Fruit fly (Drosophila melanogaster) whole organism, prepupa: ENCODE results near the gene CG5151.

ENCODE experiments used
- Blimp-1 ChIP-seq: fragments of 200-800 bp; sonication (Bioruptor generic); optimal IDR thresholded peaks from 3 replicates; lab custom pipeline; 2017; ENCODE audit warnings: missing biosample characterization, missing genetic modification characterization, mild to moderate bottlenecking, moderate library complexity, missing genetic modification reagents
- CG10669 ChIP-seq: fragments of 200-800 bp; sonication (Bioruptor generic); optimal IDR thresholded peaks from 3 replicates; lab custom pipeline; 2018; ENCODE audit warnings: missing biosample characterization, mild to moderate bottlenecking, missing genetic modification characterization, moderate library complexity
- CG11294 ChIP-seq: fragments of 200-800 bp; sonication (Bioruptor generic); IDR thresholded peaks from 2 replicates; pipeline ENCODE4 v1.3.6; 2022; ENCODE audit warnings: missing biosample characterization, missing genetic modification characterization
- CG15336 ChIP-seq: fragments of 200-800 bp; sonication (Bioruptor generic); IDR thresholded peaks from 2 replicates; pipeline ENCODE4 v1.3.6; 2022; ENCODE audit warnings: missing biosample characterization, missing genetic modification characterization
- CG16779 ChIP-seq: fragments of 200-800 bp; sonication (Bioruptor generic); optimal IDR thresholded peaks from 3 replicates; lab custom pipeline; 2017; ENCODE audit warnings: missing biosample characterization, mild to moderate bottlenecking, missing genetic modification characterization
- CG32006 ChIP-seq: fragments of 200-800 bp; sonication (Bioruptor generic); optimal IDR thresholded peaks from 3 replicates; lab custom pipeline; 2017; ENCODE audit warnings: missing biosample characterization, mild to moderate bottlenecking, missing genetic modification characterization
- CG4318 ChIP-seq: fragments of 200-800 bp; sonication (Bioruptor generic); optimal IDR thresholded peaks from 3 replicates; lab custom pipeline; 2017; ENCODE audit warnings: missing biosample characterization, mild to moderate bottlenecking, missing genetic modification characterization
- CG6163 ChIP-seq: fragments of 200-800 bp; sonication (Bioruptor generic); IDR thresholded peaks from 3 replicates; pipeline ENCODE4 v1.3.6; 2022; ENCODE audit warnings: missing biosample characterization, missing genetic modification characterization
- CG6276 ChIP-seq: fragments of 200-800 bp; sonication (Bioruptor generic); optimal IDR thresholded peaks from 2 replicates; lab custom pipeline; 2017; ENCODE audit warnings: missing biosample characterization, mild to moderate bottlenecking, missing genetic modification characterization
- CG6808 ChIP-seq: fragments of 200-800 bp; sonication (Bioruptor generic); optimal IDR thresholded peaks from 3 replicates; lab custom pipeline; 2017; ENCODE audit warnings: missing biosample characterization, missing genetic modification characterization, mild to moderate bottlenecking, moderate library complexity, missing genetic modification reagents
- Eip78C ChIP-seq: fragments of 200-800 bp; sonication (Bioruptor generic); peaks from one replicate; lab custom pipeline; 2016; ENCODE audit warnings: missing biosample characterization, missing genetic modification characterization
- Eip93F ChIP-seq: fragments of 200-800 bp; sonication (Bioruptor generic); optimal IDR thresholded peaks from 2 replicates; lab custom pipeline; 2016; ENCODE audit warnings: missing biosample characterization, mild to moderate bottlenecking, missing genetic modification characterization
- Ets21C ChIP-seq: fragments of 200-800 bp; sonication (Bioruptor generic); optimal IDR thresholded peaks from 3 replicates; lab custom pipeline; 2016; ENCODE audit warnings: missing biosample characterization, missing genetic modification characterization
- Ets96B ChIP-seq: fragments of 200-800 bp; optimal IDR thresholded peaks from 2 replicates; lab custom pipeline; 2019; ENCODE audit warnings: missing biosample characterization, mild to moderate bottlenecking, missing genetic modification characterization, moderate library complexity
- Hr39 ChIP-seq: fragments of 200-800 bp; sonication (Bioruptor generic); optimal IDR thresholded peaks from 2 replicates; lab custom pipeline; 2016; ENCODE audit warnings: missing biosample characterization, missing genetic modification characterization
- Hr4 ChIP-seq: fragments of 200-800 bp; sonication (Bioruptor generic); optimal IDR thresholded peaks from 3 replicates; lab custom pipeline; 2016; ENCODE audit warnings: missing biosample characterization, missing genetic modification characterization
- Met ChIP-seq: fragments of 200-800 bp; sonication (Bioruptor generic); optimal IDR thresholded peaks from 3 replicates; lab custom pipeline; 2016; ENCODE audit warnings: missing biosample characterization, missing genetic modification characterization
- Smox ChIP-seq: fragments of 200-800 bp; sonication (Bioruptor generic); optimal IDR thresholded peaks from 3 replicates; lab custom pipeline; 2016; ENCODE audit warnings: missing biosample characterization, missing genetic modification characterization
- Sox102F ChIP-seq: fragments of 200-800 bp; sonication (Bioruptor generic); optimal IDR thresholded peaks from 2 replicates; lab custom pipeline; 2016; ENCODE audit warnings: missing biosample characterization, mild to moderate bottlenecking, missing genetic modification characterization
- Sox14 ChIP-seq: fragments of 200-800 bp; sonication (Bioruptor generic); optimal IDR thresholded peaks from 3 replicates; lab custom pipeline; 2016; ENCODE audit warnings: missing biosample characterization, missing genetic modification characterization
- Sox15 ChIP-seq: fragments of 200-800 bp; sonication (Bioruptor generic); optimal IDR thresholded peaks from 3 replicates; lab custom pipeline; 2016; ENCODE audit warnings: missing biosample characterization, missing genetic modification characterization
- achi ChIP-seq: fragments of 200-800 bp; sonication (Bioruptor generic); optimal IDR thresholded peaks from 3 replicates; lab custom pipeline; 2016; ENCODE audit warnings: missing biosample characterization, missing genetic modification characterization
- dac ChIP-seq: fragments of 200-800 bp; sonication (Bioruptor generic); optimal IDR thresholded peaks from 2 replicates; lab custom pipeline; 2017; ENCODE audit warnings: missing biosample characterization, mild to moderate bottlenecking, missing genetic modification characterization
- esn ChIP-seq: fragments of 200-800 bp; sonication (Bioruptor generic); optimal IDR thresholded peaks from 2 replicates; lab custom pipeline; 2016; ENCODE audit warnings: missing biosample characterization, mild to moderate bottlenecking, missing genetic modification characterization, moderate library complexity
- fd59A ChIP-seq: fragments of 200-800 bp; sonication (Bioruptor generic); optimal IDR thresholded peaks from 2 replicates; lab custom pipeline; 2017; ENCODE audit warnings: missing biosample characterization, mild to moderate bottlenecking, missing genetic modification characterization, missing genetic modification reagents
- fkh ChIP-seq: fragments of 200-800 bp; sonication (Bioruptor generic); optimal IDR thresholded peaks from 3 replicates; lab custom pipeline; 2017; ENCODE audit warnings: missing biosample characterization, mild to moderate bottlenecking, missing genetic modification characterization, moderate library complexity
- net ChIP-seq: fragments of 200-800 bp; sonication (Bioruptor generic); optimal IDR thresholded peaks from 3 replicates; lab custom pipeline; 2016; ENCODE audit warnings: missing biosample characterization, missing genetic modification characterization
- ss ChIP-seq, 2 experiments: fragments of 200-800 bp; sonication (Bioruptor generic); optimal IDR thresholded peaks; 2 replicates in 1 of 2; 3 replicates in 1 of 2; lab custom pipeline; 2017 to 2018; ENCODE audit warnings: mild to moderate bottlenecking in 2 of 2, missing biosample characterization in 2 of 2, missing genetic modification characterization in 2 of 2, moderate library complexity in 1 of 2
- svp ChIP-seq: fragments of 200-800 bp; sonication (Bioruptor generic); peaks from one replicate; lab custom pipeline; 2016; ENCODE audit warnings: missing biosample characterization, missing genetic modification characterization
- topi ChIP-seq: fragments of 200-800 bp; sonication (Bioruptor generic); optimal IDR thresholded peaks from 3 replicates; lab custom pipeline; 2016; ENCODE audit warnings: missing biosample characterization, missing genetic modification characterization
- vri ChIP-seq: fragments of 200-800 bp; sonication (Bioruptor generic); optimal IDR thresholded peaks from 3 replicates; lab custom pipeline; 2016; ENCODE audit warnings: missing biosample characterization, mild to moderate bottlenecking, missing genetic modification characterization

Gene CG5151

dm6 chr3L:16153089-16153488, 11.4 kb downstream of the CG5151 start (continued):
- TF ChIP-seq dac (GFP tag; lab: Kevin White, UChicago) (no peak), Hr39 (GFP tag; lab: Kevin White, UChicago) (no peak), Eip78C (peak; percentile 64), CG16779 (peak; percentile 19)

dm6 chr3L:16151742-16152141, 12.8 kb downstream of the CG5151 start:
- TF ChIP-seq CG32006: peak; percentile 19
- no peak for TF ChIP-seq fkh (GFP tag; lab: Kevin White, UChicago)
- TF ChIP-seq CG15336 (GFP tag; lab: Robert Waterston, UW): 0 out of 2 replicates have a peak, but pooled peaks have one; percentile 21
- no peak for TF ChIP-seq CG10669

dm6 chr3L:16150850-16151515, 13.5 kb downstream of the CG5151 start:
- TF ChIP-seq vri (GFP tag; lab: Kevin White, UChicago) (peak; percentile 6), fkh (GFP tag; lab: Kevin White, UChicago) (no peak), CG6276 (GFP tag; lab: Kevin White, UChicago) (no peak), Met (GFP tag; lab: Kevin White, UChicago) (peak; percentile 21), topi (peak; percentile 8), Sox102F (GFP tag; lab: Kevin White, UChicago) (peak; percentile 15), ss (GFP tag; optimal IDR thresholded peaks at IDR 0.05; lab: Kevin White, UChicago) (no peak), CG6163 (GFP tag; lab: Robert Waterston, UW) (no peak), Eip78C (peak; percentile 72), esn (GFP tag; lab: Kevin White, UChicago) (peak; percentile 18), Hr39 (GFP tag; lab: Kevin White, UChicago) (no peak), svp (peak; percentile 71), CG6808 (GFP tag; lab: Kevin White, UChicago) (no peak), Blimp-1 (no peak), Eip93F (GFP tag; lab: Kevin White, UChicago) (peak; percentile 20), Ets96B (no peak), net (GFP tag; lab: Kevin White, UChicago) (no peak), fd59A (GFP tag; lab: Kevin White, UChicago) (no peak), Sox14 (GFP tag; lab: Kevin White, UChicago) (peak; percentile 43)

- TF ChIP-seq vri (GFP tag; lab: Kevin White, UChicago) (peak; percentile 57), achi (GFP tag; lab: Kevin White, UChicago) (no peak), fkh (GFP tag; lab: Kevin White, UChicago) (peak; percentile 59), Smox (GFP tag; lab: Kevin White, UChicago) (no peak), CG4318 (GFP tag; lab: Kevin White, UChicago) (no peak), Sox14 (GFP tag; lab: Kevin White, UChicago) (no peak), dac (GFP tag; lab: Kevin White, UChicago) (no peak), Eip78C (peak; percentile 15), CG6276 (GFP tag; lab: Kevin White, UChicago) (no peak), Hr4 (no peak), Sox102F (GFP tag; lab: Kevin White, UChicago) (no peak), Sox15 (GFP tag; lab: Kevin White, UChicago) (no peak), Met (GFP tag; lab: Kevin White, UChicago) (no peak), CG11294 (0 out of 2 replicates have a peak, but pooled peaks have one; percentile 5), CG6163 (GFP tag; lab: Robert Waterston, UW) (0 out of 3 replicates have a peak, but pooled peaks have one; percentile 33), Ets21C (GFP tag; lab: Kevin White, UChicago) (no peak), Blimp-1 (no peak)
- TF ChIP-seq, all 60 proteins: peak for 5
Measured at dm6 chr3L:16150161-16150538, 14.4 kb downstream of the CG5151 start.
